Fruit fly (Drosophila melanogaster) whole organism, embryonic: Measurements from ENCODE around the gene CG14982.

Experiments
- Ada2b ChIP-seq: fragments of 200-800 bp; sonication (Bioruptor generic); IDR thresholded peaks from 2 replicates; pipeline ENCODE4 v1.3.6; 2022; ENCODE audit warnings: missing biosample characterization, missing genetic modification characterization
- CG10267 ChIP-seq: fragments of 200-800 bp; sonication (Bioruptor generic); optimal IDR thresholded peaks from 2 replicates; lab custom pipeline; 2018; ENCODE audit warnings: missing biosample characterization, mild to moderate bottlenecking, missing genetic modification characterization, moderate library complexity
- CG10543 ChIP-seq: fragments of 200-800 bp; sonication (Bioruptor generic); optimal IDR thresholded peaks from 3 replicates; lab custom pipeline; 2017; ENCODE audit warnings: missing biosample characterization, mild to moderate bottlenecking, missing genetic modification characterization, moderate library complexity
- CG12659 ChIP-seq: fragments of 200-800 bp; sonication (Bioruptor generic); optimal IDR thresholded peaks from 3 replicates; lab custom pipeline; 2017; ENCODE audit warnings: mild to moderate bottlenecking, missing biosample characterization, missing genetic modification reagents, missing genetic modification characterization
- CG12769 ChIP-seq: fragments of 200-800 bp; sonication (Bioruptor generic); optimal IDR thresholded peaks from 2 replicates; lab custom pipeline; 2019; ENCODE audit warnings: missing biosample characterization, mild to moderate bottlenecking, missing genetic modification characterization, moderate library complexity
- CG13123 ChIP-seq: fragments of 200-800 bp; sonication (Bioruptor generic); optimal IDR thresholded peaks from 2 replicates; lab custom pipeline; 2016; ENCODE audit warnings: missing biosample characterization, missing genetic modification characterization
- CG14050 ChIP-seq: fragments of 200-800 bp; sonication (Bioruptor generic); IDR thresholded peaks from 3 replicates; pipeline ENCODE4 v1.3.6; 2022; ENCODE audit warnings: missing biosample characterization, missing genetic modification characterization
- CG14441 ChIP-seq: fragments of 200-800 bp; sonication (Bioruptor generic); IDR thresholded peaks from 2 replicates; pipeline ENCODE4 v1.3.6; 2022; ENCODE audit warnings: missing biosample characterization, missing genetic modification characterization
- CG14710 ChIP-seq: fragments of 200-800 bp; sonication (Bioruptor generic); optimal IDR thresholded peaks from 3 replicates; lab custom pipeline; 2019; ENCODE audit warnings: missing biosample characterization, mild to moderate bottlenecking, missing genetic modification characterization, moderate library complexity
- CG15514 ChIP-seq: fragments of 200-800 bp; sonication (Bioruptor generic); optimal IDR thresholded peaks from 3 replicates; lab custom pipeline; 2017; ENCODE audit warnings: missing biosample characterization, missing genetic modification characterization, mild to moderate bottlenecking, moderate library complexity, missing genetic modification reagents
- CG1603 ChIP-seq: fragments of 200-800 bp; sonication (Bioruptor generic); optimal IDR thresholded peaks from 2 replicates; lab custom pipeline; 2019; ENCODE audit warnings: missing biosample characterization, mild to moderate bottlenecking, missing genetic modification characterization, moderate library complexity
- CG17186 ChIP-seq: fragments of 200-800 bp; sonication (Bioruptor generic); optimal IDR thresholded peaks from 3 replicates; lab custom pipeline; 2017; ENCODE audit warnings: missing biosample characterization, missing genetic modification reagents, missing genetic modification characterization
- CG2116 ChIP-seq: fragments of 200-800 bp; sonication (Bioruptor generic); optimal IDR thresholded peaks from 3 replicates; lab custom pipeline; 2018; ENCODE audit warnings: missing biosample characterization, mild to moderate bottlenecking, missing genetic modification characterization
- CG3847 ChIP-seq: fragments of 200-800 bp; sonication (Bioruptor generic); IDR thresholded peaks from 2 replicates; pipeline ENCODE4 v1.3.6; 2022; ENCODE audit warnings: missing biosample characterization, missing genetic modification characterization
- CG42726 ChIP-seq: fragments of 200-800 bp; sonication (Bioruptor generic); IDR thresholded peaks from 2 replicates; pipeline ENCODE4 v1.3.6; 2022; ENCODE audit warnings: missing biosample characterization, missing genetic modification characterization; ENCODE audit not compliant: partially characterized antibody
- CG5245 ChIP-seq: fragments of 200-800 bp; sonication (Bioruptor generic); optimal IDR thresholded peaks from 3 replicates; lab custom pipeline; 2016; ENCODE audit warnings: missing biosample characterization, missing genetic modification characterization
- CG6272 ChIP-seq: fragments of 200-800 bp; sonication (Bioruptor generic); IDR thresholded peaks from 2 replicates; pipeline ENCODE4 v1.3.6; 2022; ENCODE audit warnings: missing biosample characterization, missing genetic modification characterization
- CG9797 ChIP-seq: fragments of 200-800 bp; sonication (Bioruptor generic); optimal IDR thresholded peaks from 3 replicates; lab custom pipeline; 2018; ENCODE audit warnings: missing biosample characterization, mild to moderate bottlenecking, missing genetic modification characterization
- CTCF ChIP-seq: fragments of 200-800 bp; sonication (Bioruptor generic); optimal IDR thresholded peaks from 2 replicates; lab custom pipeline; 2017; ENCODE audit warnings: missing biosample characterization, mild to moderate bottlenecking, missing genetic modification characterization, moderate library complexity
- CoRest ChIP-seq: fragments of 200-800 bp; sonication (Bioruptor generic); optimal IDR thresholded peaks from 3 replicates; lab custom pipeline; 2018; ENCODE audit warnings: missing biosample characterization, mild to moderate bottlenecking, missing genetic modification characterization, moderate library complexity
- Dll ChIP-seq: fragments of 200-800 bp; sonication (Bioruptor generic); IDR thresholded peaks from 4 replicates; pipeline ENCODE4 v1.3.6; 2022; ENCODE audit warnings: missing biosample characterization, missing genetic modification characterization; ENCODE audit not compliant: partially characterized antibody
- E2f2 ChIP-seq: fragments of 200-800 bp; sonication (Bioruptor generic); IDR thresholded peaks from 2 replicates; pipeline ENCODE4 v1.3.6; 2022; ENCODE audit warnings: missing biosample characterization, missing genetic modification characterization
- Fer1 ChIP-seq: fragments of 200-800 bp; sonication (Bioruptor generic); optimal IDR thresholded peaks from 2 replicates; lab custom pipeline; 2017; ENCODE audit warnings: missing biosample characterization, mild to moderate bottlenecking, missing genetic modification characterization
- HmgD ChIP-seq: fragments of 200-800 bp; sonication (Bioruptor generic); optimal IDR thresholded peaks from 3 replicates; lab custom pipeline; 2016; ENCODE audit warnings: missing biosample characterization, missing genetic modification characterization
- HmgZ ChIP-seq: fragments of 200-800 bp; sonication (Bioruptor generic); optimal IDR thresholded peaks from 2 replicates; lab custom pipeline; 2018; ENCODE audit warnings: missing biosample characterization, mild to moderate bottlenecking, missing genetic modification characterization
- Lhr ChIP-seq: fragments of 200-800 bp; sonication (Bioruptor generic); optimal IDR thresholded peaks from 3 replicates; lab custom pipeline; 2017; ENCODE audit warnings: mild to moderate bottlenecking, missing biosample characterization, missing genetic modification reagents, missing genetic modification characterization
- MESR4 ChIP-seq: fragments of 200-800 bp; sonication (Bioruptor generic); optimal IDR thresholded peaks from 2 replicates; lab custom pipeline; 2018; ENCODE audit warnings: missing biosample characterization, mild to moderate bottlenecking, missing genetic modification characterization, moderate library complexity
- Myb ChIP-seq: fragments of 200-800 bp; sonication (Bioruptor generic); optimal IDR thresholded peaks from 2 replicates; lab custom pipeline; 2016; ENCODE audit warnings: missing biosample characterization, missing genetic modification characterization
- Opbp ChIP-seq: fragments of 200-800 bp; sonication (Bioruptor generic); IDR thresholded peaks from 3 replicates; pipeline ENCODE4 v1.3.6; 2022; ENCODE audit warnings: missing biosample characterization, missing genetic modification characterization; ENCODE audit not compliant: partially characterized antibody
- Pdp1 ChIP-seq, 2 experiments: fragments of 200-800 bp; sonication (Bioruptor generic); optimal IDR thresholded peaks; 3 replicates each; lab custom pipeline; 2016; ENCODE audit warnings: missing biosample characterization in 2 of 2, missing genetic modification characterization in 2 of 2, mild to moderate bottlenecking in 1 of 2, moderate library complexity in 1 of 2
- Rx ChIP-seq: fragments of 200-800 bp; sonication (Bioruptor generic); IDR thresholded peaks from 2 replicates; pipeline ENCODE4 v1.3.6; 2022; ENCODE audit warnings: missing biosample characterization, missing genetic modification characterization
- Sry-δ ChIP-seq: fragments of 200-800 bp; sonication (Bioruptor generic); optimal IDR thresholded peaks from 2 replicates; lab custom pipeline; 2016; ENCODE audit warnings: missing biosample characterization, missing genetic modification characterization
- YL-1 ChIP-seq: fragments of 200-800 bp; sonication (Bioruptor generic); optimal IDR thresholded peaks from 3 replicates; lab custom pipeline; 2017; ENCODE audit warnings: missing biosample characterization, mild to moderate bottlenecking, missing genetic modification characterization
- ab ChIP-seq: fragments of 200-800 bp; sonication (Bioruptor generic); optimal IDR thresholded peaks from 2 replicates; lab custom pipeline; 2016; ENCODE audit warnings: missing biosample characterization, missing genetic modification characterization
- cas ChIP-seq: fragments of 200-800 bp; sonication (Bioruptor generic); IDR thresholded peaks from 2 replicates; pipeline ENCODE4 v1.3.6; 2022; ENCODE audit warnings: missing biosample characterization, missing genetic modification characterization
- chinmo ChIP-seq: fragments of 200-800 bp; sonication (Bioruptor generic); IDR thresholded peaks from 4 replicates; pipeline ENCODE4 v1.3.6; 2022; ENCODE audit warnings: missing biosample characterization, missing genetic modification characterization; ENCODE audit not compliant: partially characterized antibody
- disco-r ChIP-seq: fragments of 200-800 bp; sonication (Bioruptor generic); optimal IDR thresholded peaks from 2 replicates; lab custom pipeline; 2016; ENCODE audit warnings: missing biosample characterization, missing genetic modification characterization
- gcm2 ChIP-seq: fragments of 200-800 bp; sonication (Bioruptor generic); optimal IDR thresholded peaks from 2 replicates; lab custom pipeline; 2016; ENCODE audit warnings: missing biosample characterization, missing genetic modification characterization
- her ChIP-seq: fragments of 200-800 bp; sonication (Bioruptor generic); optimal IDR thresholded peaks from 2 replicates; lab custom pipeline; 2016; ENCODE audit warnings: missing biosample characterization, missing genetic modification characterization
- lab ChIP-seq: fragments of 200-800 bp; sonication (Bioruptor generic); optimal IDR thresholded peaks from 3 replicates; lab custom pipeline; 2017; ENCODE audit warnings: missing biosample characterization, missing genetic modification characterization, mild to moderate bottlenecking, moderate library complexity, missing genetic modification reagents
- luna ChIP-seq: fragments of 200-800 bp; sonication (Bioruptor generic); optimal IDR thresholded peaks from 2 replicates; lab custom pipeline; 2016; ENCODE audit warnings: missing biosample characterization, missing genetic modification characterization
- mld ChIP-seq: fragments of 200-800 bp; sonication (Bioruptor generic); IDR thresholded peaks from 3 replicates; pipeline ENCODE4 v1.3.6; 2022; ENCODE audit warnings: missing biosample characterization, missing genetic modification characterization; ENCODE audit not compliant: partially characterized antibody
- pros ChIP-seq: fragments of 200-800 bp; sonication (Bioruptor generic); optimal IDR thresholded peaks from 3 replicates; lab custom pipeline; 2019; ENCODE audit warnings: missing biosample characterization, mild to moderate bottlenecking, missing genetic modification characterization, moderate library complexity
- rib ChIP-seq: fragments of 200-800 bp; sonication (Bioruptor generic); IDR thresholded peaks from 2 replicates; pipeline ENCODE4 v1.3.6; 2022; ENCODE audit warnings: missing biosample characterization, missing genetic modification characterization
- row ChIP-seq: fragments of 200-800 bp; sonication (Bioruptor generic); IDR thresholded peaks from 3 replicates; pipeline ENCODE4 v1.3.6; 2022; ENCODE audit warnings: missing biosample characterization, missing genetic modification characterization
- sug ChIP-seq: fragments of 200-800 bp; optimal IDR thresholded peaks from 2 replicates; lab custom pipeline; 2019; ENCODE audit warnings: missing biosample characterization, mild to moderate bottlenecking, missing genetic modification characterization, moderate library complexity
- tna ChIP-seq: fragments of 200-800 bp; sonication (Bioruptor generic); IDR thresholded peaks from 2 replicates; pipeline ENCODE4 v1.3.6; 2022; ENCODE audit warnings: missing biosample characterization, missing genetic modification characterization; ENCODE audit not compliant: partially characterized antibody
- trem ChIP-seq: fragments of 200-800 bp; optimal IDR thresholded peaks from 3 replicates; lab custom pipeline; 2019; ENCODE audit warnings: missing biosample characterization, mild to moderate bottlenecking, missing genetic modification characterization, moderate library complexity
- wek ChIP-seq: fragments of 200-800 bp; sonication (Bioruptor generic); optimal IDR thresholded peaks from 3 replicates; lab custom pipeline; 2018; ENCODE audit warnings: missing biosample characterization, mild to moderate bottlenecking, missing genetic modification characterization, moderate library complexity
- zen ChIP-seq: fragments of 200-800 bp; sonication (Bioruptor generic); optimal IDR thresholded peaks from 3 replicates; lab custom pipeline; 2018; ENCODE audit warnings: missing biosample characterization, mild to moderate bottlenecking, missing genetic modification characterization, moderate library complexity

The CG14982 gene

dm6 chr3L:3905111-3905510 is 37.4 kb upstream of the CG14982 start, which contains the start of gene ida (continued):
- TF ChIP-seq CG10267 (tag; lab: Kevin White, UChicago) (peak; percentile 14), chinmo (GFP tag; lab: Robert Waterston, UW) (0 out of 4 replicates have a peak, but pooled peaks have one; percentile 59), CG14050 (GFP tag; lab: Robert Waterston, UW) (no peak), Rx (GFP tag; lab: Robert Waterston, UW) (no peak), Ada2b (GFP tag; lab: Robert Waterston, UW) (no peak), CG10543 (GFP tag; lab: Kevin White, UChicago) (peak; percentile 14), CG3847 (peak; percentile 90), trem (tag; lab: Kevin White, UChicago) (peak; percentile 61), Pdp1 (GFP tag; optimal IDR thresholded peaks at IDR 0.05; lab: Kevin White, UChicago) (peak in 1 of 2 experiments; percentile 6), HmgZ (tag; lab: Kevin White, UChicago) (peak; percentile 68), CG42726 (GFP tag; lab: Robert Waterston, UW) (no peak), Opbp (GFP tag; lab: Robert Waterston, UW) (peak; percentile 100), CoRest (tag; lab: Kevin White, UChicago) (peak; percentile 12), ab (GFP tag; lab: Kevin White, UChicago) (no peak), her (GFP tag; lab: Kevin White, UChicago) (peak; percentile 41), CG2116 (GFP tag; lab: Kevin White, UChicago) (peak; percentile 31), mld (GFP tag; lab: Robert Waterston, UW) (no peak), lab (GFP tag; lab: Kevin White, UChicago) (no peak), CG9797 (peak; percentile 40), E2f2 (peak; percentile 99), YL-1 (peak; percentile 46), pros (GFP tag; lab: Kevin White, UChicago) (no peak), CG12769 (tag; lab: Kevin White, UChicago) (peak; percentile 27), CG5245 (GFP tag; lab: Kevin White, UChicago) (no peak), HmgD (peak; percentile 19), CTCF (peak; percentile 57), CG12659 (GFP tag; lab: Kevin White, UChicago) (peak; percentile 44), rib (GFP tag; lab: Robert Waterston, UW) (no peak), sug (tag; lab: Kevin White, UChicago) (peak; percentile 44), Dll (GFP tag; lab: Robert Waterston, UW) (0 out of 4 replicates have a peak, but pooled peaks have one; percentile 23), CG14710 (tag; lab: Kevin White, UChicago) (peak; percentile 36), wek (peak; percentile 60), luna (GFP tag; lab: Kevin White, UChicago) (no peak), tna (peak; percentile 23; the same call in 1 of the 2 replicates), CG17186 (GFP tag; lab: Kevin White, UChicago) (peak; percentile 26), row (GFP tag; lab: Robert Waterston, UW) (peak; percentile 12; the same call in 1 of the 3 replicates), Fer1 (GFP tag; lab: Kevin White, UChicago) (peak; percentile 49), Sry-δ (GFP tag; lab: Kevin White, UChicago) (peak; percentile 35), MESR4 (GFP tag; lab: Kevin White, UChicago) (peak; percentile 28), Lhr (GFP tag; lab: Kevin White, UChicago) (peak; percentile 7), CG6272 (GFP tag; lab: Robert Waterston, UW) (no peak), Myb (GFP tag; lab: Kevin White, UChicago) (peak; percentile 64), CG1603 (tag; lab: Kevin White, UChicago) (peak; percentile 74), CG15514 (GFP tag; lab: Kevin White, UChicago) (peak; percentile 72), CG14441 (GFP tag; lab: Robert Waterston, UW) (peak; percentile 34; the same call in 1 of the 2 replicates), cas (GFP tag; lab: Robert Waterston, UW) (no peak), disco-r (GFP tag; lab: Kevin White, UChicago) (no peak), zen (tag; lab: Kevin White, UChicago) (no peak), gcm2 (no peak), CG13123 (GFP tag; lab: Kevin White, UChicago) (peak; percentile 43)
